Fruit fly (Drosophila melanogaster) whole organism, prepupa: ENCODE data around the gene FarO.

Experiments used
- CG6163 ChIP-seq: fragments of 200-800 bp; sonication (Bioruptor generic); IDR thresholded peaks from 3 replicates; pipeline ENCODE4 v1.3.6; 2022; ENCODE audit warnings: missing biosample characterization, missing genetic modification characterization
- pdm3 ChIP-seq: fragments of 200-800 bp; sonication (Bioruptor generic); optimal IDR thresholded peaks from 3 replicates; lab custom pipeline; 2016; ENCODE audit warnings: missing biosample characterization, missing genetic modification characterization
- salr ChIP-seq, 2 experiments: fragments of 200-800 bp; sonication (Bioruptor generic); optimal IDR thresholded peaks; 3 replicates each; lab custom pipeline; 2016 to 2018; ENCODE audit warnings: missing biosample characterization in 2 of 2, missing genetic modification characterization in 2 of 2, mild to moderate bottlenecking in 1 of 2

DNA sequence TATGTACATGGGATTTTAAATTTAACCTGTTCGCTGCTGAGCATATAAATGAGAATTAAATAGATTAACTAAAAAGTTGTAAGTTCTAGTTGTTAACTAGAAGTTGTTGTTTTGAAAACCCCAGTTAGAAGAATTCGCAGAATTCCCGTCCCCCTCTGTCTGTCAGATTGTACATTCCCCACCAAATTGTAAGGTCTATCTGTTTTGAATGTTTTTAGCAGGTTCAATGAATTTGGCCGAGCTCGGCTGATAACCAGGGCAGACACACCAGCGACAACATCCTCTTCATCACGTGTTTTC is 5.4 kb downstream of the FarO start:
- TF ChIP-seq pdm3 (GFP tag; lab: Kevin White, UChicago) (no peak), CG6163 (GFP tag; lab: Robert Waterston, UW) (no peak), salr (GFP tag; optimal IDR thresholded peaks at IDR 0.05; lab: Kevin White, UChicago) (no peak)
